Fruit fly (Drosophila melanogaster): ENCODE results near the gene nebu.

dm6 chr3L:12841459-12841858, 1.4 kb downstream of the nebu start:
- TF ChIP-seq EcR (GFP tag; optimal IDR thresholded peaks at IDR 0.05) (no peak), rn (GFP tag; IDR thresholded peaks at IDR 0.05) (no peak), CG12605 (GFP tag; IDR thresholded peaks at IDR 0.05) (no peak), CG14655 (GFP tag; optimal IDR thresholded peaks at IDR 0.05) (no peak), D1 (tag; optimal IDR thresholded peaks at IDR 0.05) (no peak), CG13204 (GFP tag; optimal IDR thresholded peaks at IDR 0.05) (no peak), CG8159 (tag; optimal IDR thresholded peaks at IDR 0.05) (no peak), CG17806 (tag; optimal IDR thresholded peaks at IDR 0.05) (no peak), CG4496 (GFP tag; IDR thresholded peaks at IDR 0.05) (no peak), CG32121 (GFP tag; IDR thresholded peaks at IDR 0.05) (no peak), fd96Ca (GFP tag; IDR thresholded peaks at IDR 0.05) (no peak)
